Fruit fly (Drosophila melanogaster) whole organism, wandering third instar larva: Measurements from ENCODE around the gene Hsc70-3.

Experiments
- Abd-B ChIP-seq: fragments of >200 bp; optimal IDR thresholded peaks from 2 replicates; lab custom pipeline; 2017; ENCODE audit warnings: missing biosample characterization, missing genetic modification characterization
- CG32264 ChIP-seq: fragments of 200-800 bp; sonication (Bioruptor generic); optimal IDR thresholded peaks from 2 replicates; lab custom pipeline; 2016; ENCODE audit warnings: missing biosample characterization, missing genetic modification characterization
- CG9705 ChIP-seq: fragments of 200-800 bp; sonication (Bioruptor generic); optimal IDR thresholded peaks from 2 replicates; lab custom pipeline; 2018; ENCODE audit warnings: missing biosample characterization, mild to moderate bottlenecking, missing genetic modification characterization
- CrebA ChIP-seq: fragments of 200-800 bp; sonication (Bioruptor generic); optimal IDR thresholded peaks from 2 replicates; lab custom pipeline; 2016; ENCODE audit warnings: missing biosample characterization, mild to moderate bottlenecking, missing genetic modification characterization, borderline replicate concordance
- Dfd ChIP-seq: fragments of >200 bp; optimal IDR thresholded peaks from 2 replicates; lab custom pipeline; 2017; ENCODE audit warnings: missing biosample characterization, missing genetic modification characterization
- Dif ChIP-seq: fragments of 200-275, 200-300 bp; sonication (Bioruptor generic); optimal IDR thresholded peaks from 2 replicates; lab custom pipeline; 2018; ENCODE audit warnings: missing biosample characterization, missing genetic modification characterization; ENCODE audit not compliant: partially characterized antibody
- HLH106 ChIP-seq: fragments of 200-800 bp; optimal IDR thresholded peaks from 3 replicates; lab custom pipeline; 2019; ENCODE audit warnings: missing biosample characterization, mild to moderate bottlenecking, missing genetic modification characterization, moderate library complexity
- Hnf4 ChIP-seq: fragments of 200-800 bp; sonication (Bioruptor generic); optimal IDR thresholded peaks from 2 replicates; lab custom pipeline; 2016; ENCODE audit warnings: missing biosample characterization, mild to moderate bottlenecking, missing genetic modification characterization
- Hr83 ChIP-seq: fragments of 200-300 bp; sonication (Bioruptor generic); optimal IDR thresholded peaks from 2 replicates; lab custom pipeline; 2016; ENCODE audit warnings: missing biosample characterization, mild to moderate bottlenecking, missing genetic modification characterization, moderate library complexity; ENCODE audit not compliant: poor library complexity, severe bottlenecking
- Jra ChIP-seq: sonication (Bioruptor generic); optimal IDR thresholded peaks from 2 replicates; lab custom pipeline; 2016; ENCODE audit warnings: missing biosample characterization, missing genetic modification characterization
- Myc ChIP-seq: fragments of >200 bp; optimal IDR thresholded peaks from 2 replicates; lab custom pipeline; 2017
- N ChIP-seq: fragments of >200 bp; optimal IDR thresholded peaks from 2 replicates; lab custom pipeline; 2018; ENCODE audit warnings: missing biosample characterization, missing external identifiers, missing genetic modification characterization
- OdsH ChIP-seq: fragments of 200-800 bp; sonication (Bioruptor generic); optimal IDR thresholded peaks from 2 replicates; lab custom pipeline; 2016; ENCODE audit warnings: missing biosample characterization, mild to moderate bottlenecking, missing genetic modification characterization
- Sp1 ChIP-seq: fragments of 200-800 bp; sonication (Bioruptor generic); optimal IDR thresholded peaks from 3 replicates; lab custom pipeline; 2019; ENCODE audit warnings: missing biosample characterization, mild to moderate bottlenecking, missing genetic modification characterization, moderate library complexity
- Vsx2 ChIP-seq: fragments of 200-300, 225-300 bp; sonication (Bioruptor generic); optimal IDR thresholded peaks from 2 replicates; lab custom pipeline; 2018; ENCODE audit warnings: missing biosample characterization, missing genetic modification characterization; ENCODE audit not compliant: partially characterized antibody
- br ChIP-seq: fragments of 200-800 bp; sonication (Bioruptor generic); optimal IDR thresholded peaks from 2 replicates; lab custom pipeline; 2016; ENCODE audit warnings: missing biosample characterization, missing genetic modification characterization
- brk ChIP-seq: fragments of 200-800 bp; sonication (Bioruptor generic); optimal IDR thresholded peaks from 2 replicates; lab custom pipeline; 2016; ENCODE audit warnings: missing biosample characterization, mild to moderate bottlenecking, missing genetic modification characterization
- dl ChIP-seq, 2 experiments: fragments of 175-275, 200-275 bp in 1 of 2; fragments of 200-275 bp in 1 of 2; sonication (Bioruptor generic); optimal IDR thresholded peaks; lab custom pipeline; 2018; ENCODE audit warnings: mild to moderate bottlenecking in 2 of 2, missing biosample characterization in 2 of 2, missing genetic modification characterization in 2 of 2, moderate library complexity in 2 of 2; ENCODE audit not compliant: partially characterized antibody in 2 of 2, insufficient read depth in 1 of 2
- dmrt93B ChIP-seq: fragments of 200-800 bp; sonication (Bioruptor generic); optimal IDR thresholded peaks from 2 replicates; lab custom pipeline; 2018; ENCODE audit warnings: missing biosample characterization, mild to moderate bottlenecking, missing genetic modification characterization
- dsf ChIP-seq: sonication (Bioruptor generic); optimal IDR thresholded peaks from 2 replicates; lab custom pipeline; 2016; ENCODE audit warnings: missing biosample characterization, missing genetic modification characterization, borderline replicate concordance
- ey ChIP-seq: fragments of 200-800 bp; sonication (Bioruptor generic); optimal IDR thresholded peaks from 2 replicates; lab custom pipeline; 2016; ENCODE audit warnings: missing biosample characterization, missing genetic modification characterization
- foxo ChIP-seq, 2 experiments: fragments of 200-800 bp; sonication (Bioruptor generic); optimal IDR thresholded peaks; 2 replicates in 1 of 2; 3 replicates in 1 of 2; lab custom pipeline; 2016 to 2017; ENCODE audit warnings: missing biosample characterization in 2 of 2, missing genetic modification characterization in 2 of 2
- fru ChIP-seq: fragments of 200-800 bp; sonication (Bioruptor generic); optimal IDR thresholded peaks from 3 replicates; lab custom pipeline; 2016; ENCODE audit warnings: missing biosample characterization, mild to moderate bottlenecking, missing genetic modification characterization
- h ChIP-seq: fragments of 200-800 bp; sonication (Bioruptor generic); optimal IDR thresholded peaks from 3 replicates; lab custom pipeline; 2016; ENCODE audit warnings: missing biosample characterization, mild to moderate bottlenecking, missing genetic modification characterization
- jim ChIP-seq: fragments of 175-275, 200-325 bp; sonication (Bioruptor generic); optimal IDR thresholded peaks from 2 replicates; lab custom pipeline; 2016; ENCODE audit warnings: missing biosample characterization, mild to moderate bottlenecking, missing genetic modification characterization
- lola ChIP-seq: fragments of >200 bp; optimal IDR thresholded peaks from 2 replicates; lab custom pipeline; 2017; ENCODE audit warnings: missing biosample characterization, missing genetic modification characterization
- psq ChIP-seq: fragments of 200-800 bp; sonication (Bioruptor generic); optimal IDR thresholded peaks from 3 replicates; lab custom pipeline; 2017; ENCODE audit warnings: missing biosample characterization, mild to moderate bottlenecking, missing genetic modification characterization, moderate library complexity
- rgr ChIP-seq: fragments of 200-800 bp; sonication (Bioruptor generic); optimal IDR thresholded peaks from 3 replicates; lab custom pipeline; 2016; ENCODE audit warnings: missing biosample characterization, mild to moderate bottlenecking, missing genetic modification characterization
- sage ChIP-seq: fragments of 200-800 bp; sonication (Bioruptor generic); optimal IDR thresholded peaks from 2 replicates; lab custom pipeline; 2016; ENCODE audit warnings: missing biosample characterization, mild to moderate bottlenecking, missing genetic modification characterization
- sv ChIP-seq: fragments of 200-800 bp; sonication (Bioruptor generic); optimal IDR thresholded peaks from 3 replicates; lab custom pipeline; 2016; ENCODE audit warnings: missing biosample characterization, missing genetic modification characterization
- tai ChIP-seq: sonication (Bioruptor generic); optimal IDR thresholded peaks from 2 replicates; lab custom pipeline; 2016; ENCODE audit warnings: missing biosample characterization, missing genetic modification characterization
- usp ChIP-seq: fragments of >200 bp; optimal IDR thresholded peaks from 2 replicates; lab custom pipeline; 2017; ENCODE audit warnings: missing biosample characterization, missing genetic modification characterization
- woc ChIP-seq: sonication (Bioruptor generic); optimal IDR thresholded peaks from 2 replicates; lab custom pipeline; 2016; ENCODE audit warnings: missing biosample characterization, mild to moderate bottlenecking, missing genetic modification characterization

The Hsc70-3 gene

DNA sequence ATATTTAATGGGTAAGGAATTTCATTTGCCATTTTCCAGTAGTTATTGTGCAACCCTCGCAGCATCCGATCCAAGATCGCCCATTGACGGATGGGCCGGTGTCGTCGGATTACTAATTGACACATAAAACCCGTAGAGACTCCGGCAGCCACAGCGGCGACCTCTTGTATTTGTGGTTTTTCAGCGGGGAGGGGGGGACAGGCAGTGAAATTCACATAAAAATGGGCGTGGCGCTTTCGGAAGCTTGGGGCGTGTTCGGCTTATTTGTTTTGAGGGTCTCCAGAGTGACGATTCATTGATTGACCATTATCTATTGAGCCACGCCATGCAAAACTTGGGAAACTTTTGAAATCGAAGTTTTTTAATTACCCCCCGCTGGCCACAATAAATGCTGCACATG lies 42.4 kb upstream of the Hsc70-3 start:
- TF ChIP-seq Abd-B (no peak), usp (no peak), sage (GFP tag; lab: Kevin White, UChicago) (no peak), ey (GFP tag; lab: Kevin White, UChicago) (no peak), Hnf4 (no peak), CG32264 (GFP tag; lab: Kevin White, UChicago) (no peak), dmrt93B (GFP tag; lab: Kevin White, UChicago) (no peak), Vsx2 (GFP tag; lab: Kevin White, UChicago) (no peak), Hr83 (GFP tag; lab: Kevin White, UChicago) (no peak)

DNA sequence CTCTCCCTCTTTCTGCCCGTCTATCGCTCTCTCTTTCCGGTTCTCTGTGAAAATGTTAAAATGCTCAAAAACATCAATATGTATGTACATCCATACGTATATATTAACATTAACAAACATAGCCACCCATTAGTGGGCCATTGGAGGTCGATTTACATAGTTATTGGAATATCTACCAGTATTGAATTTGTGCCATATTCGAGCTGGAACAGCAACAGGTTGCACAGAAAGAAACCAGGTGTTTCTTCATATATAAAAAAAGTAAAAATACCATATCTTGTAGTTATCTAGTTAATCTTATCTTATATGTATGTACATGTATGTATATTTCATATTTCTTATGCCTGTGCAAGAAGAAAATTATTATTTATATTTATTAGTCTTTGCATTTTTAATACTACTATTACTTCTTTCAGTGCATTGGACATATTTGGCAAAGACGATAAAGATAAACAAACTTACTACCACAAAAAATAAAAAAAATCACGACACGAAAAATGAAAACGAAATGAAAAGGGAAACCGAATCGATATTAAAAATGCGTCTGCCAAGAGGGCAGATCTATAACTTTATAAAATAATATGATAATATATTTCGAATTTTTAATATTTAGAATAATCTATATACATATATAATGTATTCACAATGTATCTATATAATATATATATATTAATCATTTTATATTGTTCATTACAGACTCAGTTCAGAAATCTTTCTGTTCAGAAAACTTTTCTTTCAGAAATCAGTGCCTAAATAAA lies 41.8 kb upstream of the Hsc70-3 start:
- TF ChIP-seq dl (GFP tag; optimal IDR thresholded peaks at IDR 0.05; lab: Kevin White, UChicago; ENCODE audit: insufficient read depth in 1 of 2, partially characterized antibody in 2 of 2), result no peak
- no peak for TF ChIP-seq woc (GFP tag; lab: Kevin White, UChicago)
- no peak for TF ChIP-seq N
- no peak for TF ChIP-seq fru (GFP tag; lab: Kevin White, UChicago)
- TF ChIP-seq rgr (GFP tag; lab: Kevin White, UChicago), result no peak
- TF ChIP-seq sage (GFP tag; lab: Kevin White, UChicago), result no peak
- no peak for TF ChIP-seq Sp1 (GFP tag; lab: Kevin White, UChicago)
- no peak for TF ChIP-seq dmrt93B (GFP tag; lab: Kevin White, UChicago)
- no peak for TF ChIP-seq Abd-B
- TF ChIP-seq OdsH (GFP tag; lab: Kevin White, UChicago), result no peak
- no peak for TF ChIP-seq usp
- no peak for TF ChIP-seq CG32264 (GFP tag; lab: Kevin White, UChicago)
- TF ChIP-seq, all 38 proteins: peak for 0

DNA sequence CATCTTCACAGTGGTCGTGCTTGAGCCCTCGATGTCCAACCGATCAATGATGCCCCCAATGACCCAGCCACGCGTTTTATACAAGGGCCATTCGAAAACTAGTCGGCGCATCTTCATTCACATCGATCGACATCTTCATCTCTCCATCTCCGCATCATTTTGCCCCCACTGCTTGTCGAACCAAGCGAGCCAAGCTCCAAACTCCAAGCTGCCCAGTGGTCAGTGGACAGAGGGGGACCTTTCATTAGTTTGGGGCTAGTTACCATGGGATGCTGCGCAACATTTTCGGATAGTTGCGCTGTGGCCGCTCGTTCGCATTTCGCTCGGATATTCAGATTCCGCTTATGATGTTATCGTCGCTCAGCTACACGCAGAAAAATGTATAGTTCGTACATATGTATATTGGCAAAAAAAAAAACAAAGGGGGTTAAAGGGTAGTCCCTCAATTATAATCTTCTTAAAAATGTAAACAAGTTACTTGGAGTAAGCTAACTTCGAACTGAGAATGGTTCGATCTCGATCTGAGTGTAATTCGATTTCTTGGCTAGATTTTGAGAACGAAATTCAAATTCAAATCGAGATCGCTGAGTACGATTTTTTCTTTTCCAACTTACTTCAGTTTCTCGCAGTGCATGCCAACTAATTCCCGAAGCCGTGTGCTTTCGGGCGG lies 39.3 kb upstream of the Hsc70-3 start, which contains the start of gene CG15740:
TSS of gene CG15740 (minus strand) at position 51 of the 670 bp plus-strand sequence.
- TF ChIP-seq sv, result no peak
- no peak for TF ChIP-seq CG9705
- no peak for TF ChIP-seq CrebA (GFP tag; lab: Kevin White, UChicago)
- TF ChIP-seq br (GFP tag; lab: Kevin White, UChicago), result no peak
- TF ChIP-seq Hnf4, result no peak
- no peak for TF ChIP-seq HLH106 (tag; lab: Kevin White, UChicago)

DNA sequence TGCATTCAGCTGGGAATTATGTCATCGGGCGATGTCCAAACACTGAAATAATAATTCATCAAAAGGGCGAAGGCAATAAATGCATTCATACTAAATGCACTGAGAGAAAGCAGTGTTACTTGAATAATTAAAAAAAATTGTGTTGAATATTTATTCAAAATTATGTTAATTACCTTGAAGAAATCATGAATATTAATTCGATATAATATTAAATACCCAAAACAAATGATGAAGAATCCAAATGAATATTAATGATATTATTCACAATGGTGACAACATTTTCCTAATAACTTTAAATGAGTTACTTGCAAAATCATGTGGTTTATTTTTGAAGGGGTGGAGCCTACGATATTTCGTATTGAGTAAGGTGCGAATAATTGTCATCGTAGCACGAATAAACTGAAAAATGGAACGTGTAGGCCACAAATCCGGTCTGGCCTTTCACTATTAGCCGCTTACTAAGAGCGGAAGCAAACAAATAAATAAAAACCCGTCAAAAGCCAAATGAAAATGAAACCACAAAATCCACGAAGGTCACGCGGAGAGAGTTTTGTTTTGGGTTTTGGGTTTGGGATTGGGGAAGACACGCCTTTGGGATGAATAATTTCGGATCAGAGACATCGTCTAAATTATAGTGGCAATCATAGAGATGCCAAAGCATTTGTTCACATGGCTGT lies 34.9 kb upstream of the Hsc70-3 start:
- TF ChIP-seq Vsx2 (GFP tag; lab: Kevin White, UChicago) (no peak), h (GFP tag; lab: Kevin White, UChicago) (no peak), dmrt93B (GFP tag; lab: Kevin White, UChicago) (no peak), dl (GFP tag; optimal IDR thresholded peaks at IDR 0.05; lab: Kevin White, UChicago; ENCODE audit: insufficient read depth in 1 of 2, partially characterized antibody in 2 of 2) (no peak), dsf (GFP tag; lab: Kevin White, UChicago) (no peak), ey (GFP tag; lab: Kevin White, UChicago) (no peak), Myc (lab: Kevin White, UChicago) (no peak), Jra (no peak), psq (GFP tag; lab: Kevin White, UChicago) (no peak), sage (GFP tag; lab: Kevin White, UChicago) (no peak)

DNA sequence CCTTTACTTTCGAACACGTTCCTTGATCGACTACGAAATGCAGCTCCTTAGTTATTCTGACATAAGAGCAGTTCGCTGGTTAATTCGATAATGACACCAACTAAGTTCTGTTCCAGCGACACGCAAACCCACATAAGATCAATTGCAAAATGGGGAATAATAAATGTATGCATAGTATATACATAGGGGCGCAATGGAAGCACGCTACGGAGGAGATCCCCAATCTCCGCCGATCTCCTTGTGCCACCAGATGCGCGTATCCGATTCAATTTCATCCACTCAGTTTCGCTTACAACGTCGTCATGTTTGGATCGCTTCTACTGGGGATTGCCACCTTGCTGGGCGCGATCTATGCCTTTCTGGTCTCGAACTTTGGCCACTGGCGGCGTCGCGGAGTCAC lies 32.4 kb upstream of the Hsc70-3 start, which contains the start of gene Cyp28c1:
TSS of gene Cyp28c1 (plus strand) at position 301 of the 400 bp plus-strand sequence.
- TF ChIP-seq Dif (no peak), Dfd (no peak), br (GFP tag; lab: Kevin White, UChicago) (no peak), dmrt93B (GFP tag; lab: Kevin White, UChicago) (no peak), lola (GFP tag; lab: Kevin White, UChicago) (no peak), foxo (GFP tag; optimal IDR thresholded peaks at IDR 0.05; lab: Kevin White, UChicago) (no peak), HLH106 (tag; lab: Kevin White, UChicago) (no peak), tai (GFP tag; lab: Kevin White, UChicago) (no peak), psq (GFP tag; lab: Kevin White, UChicago) (no peak), brk (no peak), h (GFP tag; lab: Kevin White, UChicago) (no peak), rgr (GFP tag; lab: Kevin White, UChicago) (no peak), Myc (lab: Kevin White, UChicago) (no peak), OdsH (GFP tag; lab: Kevin White, UChicago) (no peak), jim (GFP tag; lab: Kevin White, UChicago) (no peak)
